Fruit fly (Drosophila melanogaster) whole organism, embryonic: Measurements from ENCODE around the gene CG31287.

ENCODE experiments used
- CG11560 ChIP-seq: fragments of 200-800 bp; sonication (Bioruptor generic); IDR thresholded peaks from 3 replicates; pipeline ENCODE4 v1.3.6; 2022; ENCODE audit warnings: missing biosample characterization, missing genetic modification characterization
- CG11695 ChIP-seq: fragments of 200-800 bp; sonication (Bioruptor generic); IDR thresholded peaks from 3 replicates; pipeline ENCODE4 v1.3.6; 2022; ENCODE audit warnings: missing biosample characterization, missing genetic modification characterization
- CG12942 ChIP-seq: fragments of 200-800 bp; sonication (Bioruptor generic); optimal IDR thresholded peaks from 3 replicates; lab custom pipeline; 2016; ENCODE audit warnings: missing biosample characterization, missing genetic modification characterization
- CG14860 ChIP-seq: fragments of 200-800 bp; sonication (Bioruptor generic); IDR thresholded peaks from 3 replicates; pipeline ENCODE4 v1.3.6; 2022; ENCODE audit warnings: missing biosample characterization, missing genetic modification characterization; ENCODE audit not compliant: partially characterized antibody
- CG15514 ChIP-seq: fragments of 200-800 bp; sonication (Bioruptor generic); optimal IDR thresholded peaks from 3 replicates; lab custom pipeline; 2017; ENCODE audit warnings: missing biosample characterization, missing genetic modification characterization, mild to moderate bottlenecking, moderate library complexity, missing genetic modification reagents
- CG1602 ChIP-seq: fragments of 200-800 bp; sonication (Bioruptor generic); optimal IDR thresholded peaks from 3 replicates; lab custom pipeline; 2016; ENCODE audit warnings: missing biosample characterization, missing genetic modification characterization
- CG1792 ChIP-seq: fragments of 200-800 bp; sonication (Bioruptor generic); optimal IDR thresholded peaks from 2 replicates; lab custom pipeline; 2016; ENCODE audit warnings: missing biosample characterization, missing genetic modification characterization
- CG18011 ChIP-seq: fragments of 200-800 bp; sonication (Bioruptor generic); optimal IDR thresholded peaks from 2 replicates; lab custom pipeline; 2017; ENCODE audit warnings: missing biosample characterization, missing genetic modification characterization, mild to moderate bottlenecking, moderate library complexity, missing genotype
- CG31441 ChIP-seq: fragments of 200-800 bp; sonication (Bioruptor generic); IDR thresholded peaks from 2 replicates; pipeline ENCODE4 v1.3.6; 2022; ENCODE audit warnings: missing biosample characterization, missing genetic modification characterization
- CG3163 ChIP-seq: fragments of 200-800 bp; sonication (Bioruptor generic); optimal IDR thresholded peaks from 3 replicates; lab custom pipeline; 2016; ENCODE audit warnings: missing biosample characterization, missing genetic modification characterization
- CG32532 ChIP-seq: fragments of 200-800 bp; sonication (Bioruptor generic); IDR thresholded peaks from 2 replicates; pipeline ENCODE4 v1.3.6; 2022; ENCODE audit warnings: missing biosample characterization, missing genetic modification characterization
- CG3838 ChIP-seq: fragments of 200-800 bp; sonication (Bioruptor generic); optimal IDR thresholded peaks from 3 replicates; lab custom pipeline; 2016; ENCODE audit warnings: missing biosample characterization, missing genetic modification characterization
- CG4854 ChIP-seq: fragments of 200-800 bp; sonication (Bioruptor generic); optimal IDR thresholded peaks from 2 replicates; lab custom pipeline; 2016; ENCODE audit warnings: missing biosample characterization, missing genetic modification characterization, inconsistent platforms
- CG8359 ChIP-seq: fragments of 200-800 bp; sonication (Bioruptor generic); optimal IDR thresholded peaks from 2 replicates; lab custom pipeline; 2017; ENCODE audit warnings: missing biosample characterization, mild to moderate bottlenecking, missing genetic modification characterization, borderline replicate concordance
- Doc3 ChIP-seq: fragments of 200-800 bp; sonication (Bioruptor generic); IDR thresholded peaks from 3 replicates; pipeline ENCODE4 v1.3.6; 2022; ENCODE audit warnings: missing biosample characterization, missing genetic modification characterization; ENCODE audit not compliant: partially characterized antibody
- E2f1 ChIP-seq: fragments of 200-800 bp; sonication (Bioruptor generic); IDR thresholded peaks from 2 replicates; pipeline ENCODE4 v1.3.6; 2022; ENCODE audit warnings: missing biosample characterization, missing genetic modification characterization
- HLH4C ChIP-seq: fragments of 200-800 bp; sonication (Bioruptor generic); IDR thresholded peaks from 3 replicates; pipeline ENCODE4 v1.3.6; 2022; ENCODE audit warnings: missing biosample characterization, missing genetic modification characterization; ENCODE audit not compliant: partially characterized antibody
- Hr51 ChIP-seq, 2 experiments: fragments of 200-800 bp; sonication (Bioruptor generic); optimal IDR thresholded peaks; 2 replicates in 1 of 2; 3 replicates in 1 of 2; lab custom pipeline; 2016 to 2018; ENCODE audit warnings: missing biosample characterization in 2 of 2, missing genetic modification characterization in 2 of 2, mild to moderate bottlenecking in 1 of 2, moderate library complexity in 1 of 2
- Hr78 ChIP-seq, 2 experiments: fragments of 200-800 bp in 1 of 2; fragments of >200 bp in 1 of 2; sonication (Bioruptor generic) in 1 of 2; optimal IDR thresholded peaks; 2 replicates each; lab custom pipeline; 2017 to 2019; ENCODE audit warnings: missing biosample characterization in 2 of 2, missing genetic modification characterization in 2 of 2, mild to moderate bottlenecking in 1 of 2, moderate library complexity in 1 of 2
- Lhr ChIP-seq: fragments of 200-800 bp; sonication (Bioruptor generic); optimal IDR thresholded peaks from 3 replicates; lab custom pipeline; 2017; ENCODE audit warnings: mild to moderate bottlenecking, missing biosample characterization, missing genetic modification reagents, missing genetic modification characterization
- Meics ChIP-seq: fragments of 200-800 bp; sonication (Bioruptor generic); optimal IDR thresholded peaks from 2 replicates; lab custom pipeline; 2017; ENCODE audit warnings: missing biosample characterization, mild to moderate bottlenecking, missing genetic modification characterization
- Ravus ChIP-seq: fragments of 200-800 bp; sonication (Bioruptor generic); IDR thresholded peaks from 2 replicates; pipeline ENCODE4 v1.3.6; 2022; ENCODE audit warnings: missing biosample characterization, missing genetic modification characterization
- Sry-β ChIP-seq: fragments of 200-800 bp; sonication (Bioruptor generic); optimal IDR thresholded peaks from 2 replicates; lab custom pipeline; 2018; ENCODE audit warnings: missing biosample characterization, mild to moderate bottlenecking, missing genetic modification characterization, moderate library complexity
- Vsx1 ChIP-seq: fragments of 200-800 bp; sonication (Bioruptor generic); optimal IDR thresholded peaks from 2 replicates; lab custom pipeline; 2017; ENCODE audit warnings: missing biosample characterization, mild to moderate bottlenecking, missing genetic modification characterization, missing genetic modification reagents
- ato ChIP-seq: fragments of 200-800 bp; sonication (Bioruptor generic); IDR thresholded peaks from 2 replicates; pipeline ENCODE4 v1.3.6; 2022; ENCODE audit warnings: missing biosample characterization, missing genetic modification characterization; ENCODE audit not compliant: partially characterized antibody
- corto ChIP-seq: fragments of 200-800 bp; sonication (Bioruptor generic); optimal IDR thresholded peaks from 2 replicates; lab custom pipeline; 2016; ENCODE audit warnings: missing biosample characterization, mild to moderate bottlenecking, missing genetic modification characterization, moderate library complexity
- cwo ChIP-seq: fragments of 200-800 bp; sonication (Bioruptor generic); optimal IDR thresholded peaks from 3 replicates; lab custom pipeline; 2017; ENCODE audit warnings: missing biosample characterization, missing genetic modification characterization, mild to moderate bottlenecking, moderate library complexity, missing genetic modification reagents
- dysf ChIP-seq: fragments of 200-800 bp; sonication (Bioruptor generic); IDR thresholded peaks from 3 replicates; pipeline ENCODE4 v1.3.6; 2022; ENCODE audit warnings: missing biosample characterization, missing genetic modification characterization
- en ChIP-seq: fragments of 200-800 bp; sonication (Bioruptor generic); optimal IDR thresholded peaks from 2 replicates; lab custom pipeline; 2016; ENCODE audit warnings: missing biosample characterization, missing genetic modification characterization
- exex ChIP-seq: fragments of 200-800 bp; sonication (Bioruptor generic); optimal IDR thresholded peaks from 4 replicates; lab custom pipeline; 2018; ENCODE audit warnings: missing biosample characterization, mild to moderate bottlenecking, missing genetic modification characterization, moderate library complexity
- fd102C ChIP-seq: fragments of 200-800 bp; sonication (Bioruptor generic); optimal IDR thresholded peaks from 2 replicates; lab custom pipeline; 2018; ENCODE audit warnings: missing biosample characterization, mild to moderate bottlenecking, missing genetic modification characterization, moderate library complexity
- grau ChIP-seq: fragments of 200-800 bp; optimal IDR thresholded peaks from 3 replicates; lab custom pipeline; 2019; ENCODE audit warnings: missing biosample characterization, mild to moderate bottlenecking, missing genetic modification characterization, moderate library complexity
- grn ChIP-seq: fragments of 200-800 bp; sonication (Bioruptor generic); optimal IDR thresholded peaks from 3 replicates; lab custom pipeline; 2017; ENCODE audit warnings: missing biosample characterization, missing genetic modification characterization
- gsb-n ChIP-seq: fragments of 200-800 bp; sonication (Bioruptor generic); optimal IDR thresholded peaks from 3 replicates; lab custom pipeline; 2018; ENCODE audit warnings: missing biosample characterization, mild to moderate bottlenecking, missing genetic modification characterization
- hbn ChIP-seq: fragments of 200-800 bp; sonication (Bioruptor generic); IDR thresholded peaks from 2 replicates; pipeline ENCODE4 v1.3.6; 2022; ENCODE audit warnings: missing biosample characterization, missing genetic modification characterization; ENCODE audit not compliant: partially characterized antibody
- klu ChIP-seq: fragments of 200-800 bp; sonication (Bioruptor generic); IDR thresholded peaks from 2 replicates; pipeline ENCODE4 v1.3.6; 2022; ENCODE audit warnings: missing biosample characterization, missing genetic modification characterization
- luna ChIP-seq: fragments of 200-800 bp; sonication (Bioruptor generic); optimal IDR thresholded peaks from 2 replicates; lab custom pipeline; 2016; ENCODE audit warnings: missing biosample characterization, missing genetic modification characterization
- prd ChIP-seq, 3 experiments: fragments of >200 bp in 2 of 3; fragments of 200-800 bp in 1 of 3; sonication (Bioruptor generic) in 1 of 3; optimal IDR thresholded peaks in 2 of 3; IDR thresholded peaks in 1 of 3; 2 replicates in 2 of 3; 3 replicates in 1 of 3; pipeline versions ENCODE4 v1.3.6 to Lab custom; 2017 to 2022; ENCODE audit warnings: missing biosample characterization in 1 of 3, missing genetic modification characterization in 1 of 3
- psq ChIP-seq: fragments of 200-800 bp; sonication (Bioruptor generic); optimal IDR thresholded peaks from 2 replicates; lab custom pipeline; 2017; ENCODE audit warnings: missing biosample characterization, missing genetic modification characterization
- sc ChIP-seq, 3 experiments: fragments of >200 bp in 2 of 3; fragments of 200-800 bp in 1 of 3; sonication (Bioruptor generic) in 1 of 3; optimal IDR thresholded peaks; 2 replicates in 2 of 3; 3 replicates in 1 of 3; lab custom pipeline; 2017; ENCODE audit warnings: mild to moderate bottlenecking in 1 of 3, missing biosample characterization in 1 of 3, missing genetic modification characterization in 1 of 3, missing genetic modification reagents in 1 of 3
- schlank ChIP-seq: fragments of 200-800 bp; sonication (Bioruptor generic); optimal IDR thresholded peaks from 2 replicates; lab custom pipeline; 2018; ENCODE audit warnings: missing biosample characterization, mild to moderate bottlenecking, missing genetic modification characterization
- seq ChIP-seq: fragments of 200-800 bp; sonication (Bioruptor generic); IDR thresholded peaks from 2 replicates; pipeline ENCODE4 v1.3.6; 2022; ENCODE audit warnings: missing biosample characterization, missing genetic modification characterization
- sqz ChIP-seq: fragments of 200-800 bp; sonication (Bioruptor generic); optimal IDR thresholded peaks from 3 replicates; lab custom pipeline; 2018; ENCODE audit warnings: missing biosample characterization, mild to moderate bottlenecking, missing genetic modification characterization
- trem ChIP-seq: fragments of 200-800 bp; optimal IDR thresholded peaks from 3 replicates; lab custom pipeline; 2019; ENCODE audit warnings: missing biosample characterization, mild to moderate bottlenecking, missing genetic modification characterization, moderate library complexity
- unpg ChIP-seq: fragments of 200-800 bp; sonication (Bioruptor generic); optimal IDR thresholded peaks from 3 replicates; lab custom pipeline; 2018; ENCODE audit warnings: missing biosample characterization, mild to moderate bottlenecking, missing genetic modification characterization, moderate library complexity
- yki ChIP-seq: fragments of >200 bp; optimal IDR thresholded peaks from 3 replicates; lab custom pipeline; 2018

The CG31287 gene

dm6 chr3R:16235215-16235937, 32.2 kb downstream of the CG31287 start (continued):
- TF ChIP-seq Vsx1 (GFP tag; lab: Kevin White, UChicago), result peak; percentile 9
- no peak for TF ChIP-seq E2f1 (GFP tag; lab: Robert Waterston, UW)
- TF ChIP-seq en (GFP tag; lab: Kevin White, UChicago), result no peak
- no peak for TF ChIP-seq CG8359 (GFP tag; lab: Kevin White, UChicago)
- TF ChIP-seq trem (tag; lab: Kevin White, UChicago), result no peak
- TF ChIP-seq ato (GFP tag; lab: Robert Waterston, UW), result no peak
- no peak for TF ChIP-seq CG12942 (GFP tag; lab: Kevin White, UChicago)
- TF ChIP-seq seq (GFP tag; lab: Robert Waterston, UW), result no peak
- TF ChIP-seq psq (GFP tag; lab: Kevin White, UChicago), result peak; percentile 55
- no peak for TF ChIP-seq Meics (GFP tag; lab: Kevin White, UChicago)
- TF ChIP-seq CG18011 (GFP tag; lab: Kevin White, UChicago), result peak; percentile 51
- TF ChIP-seq gsb-n (tag; lab: Kevin White, UChicago), result no peak
- TF ChIP-seq corto (GFP tag; lab: Kevin White, UChicago), result peak; percentile 86
- peak; percentile 26 for TF ChIP-seq exex (tag; lab: Kevin White, UChicago)
- no peak for TF ChIP-seq prd (optimal IDR thresholded peaks at IDR 0.05; lab: Kevin White, UChicago)
- TF ChIP-seq prd (GFP tag; IDR thresholded peaks at IDR 0.05; lab: Robert Waterston, UW), result no peak
- no peak for TF ChIP-seq klu (GFP tag; lab: Robert Waterston, UW)
- TF ChIP-seq CG32532 (GFP tag; lab: Robert Waterston, UW), result no peak
- TF ChIP-seq sqz (GFP tag; lab: Kevin White, UChicago), result peak; percentile 99
- TF ChIP-seq cwo (GFP tag; lab: Kevin White, UChicago), result peak; percentile 22
- no peak for TF ChIP-seq hbn (GFP tag; lab: Robert Waterston, UW)
- TF ChIP-seq Ravus (GFP tag; lab: Robert Waterston, UW), result no peak
- TF ChIP-seq schlank (tag; lab: Kevin White, UChicago), result peak; percentile 35
- no peak for TF ChIP-seq unpg
- TF ChIP-seq yki, result no peak
- no peak for TF ChIP-seq grau
- no peak for TF ChIP-seq HLH4C (GFP tag; lab: Robert Waterston, UW)
- peak; percentile 60 for TF ChIP-seq CG3163 (GFP tag; lab: Kevin White, UChicago)
- TF ChIP-seq CG3838 (GFP tag; lab: Kevin White, UChicago), result no peak
- no peak for TF ChIP-seq Hr51 (GFP tag; optimal IDR thresholded peaks at IDR 0.05; lab: Kevin White, UChicago)
- TF ChIP-seq CG15514 (GFP tag; lab: Kevin White, UChicago), result peak; percentile 45
- no peak for TF ChIP-seq CG1602 (GFP tag; lab: Kevin White, UChicago)
- TF ChIP-seq grn, result peak; percentile 50

dm6 chr3R:16235941-16236712, 33.0 kb downstream of the CG31287 start:
- TF ChIP-seq CG11695 (GFP tag; lab: Robert Waterston, UW), result no peak
- TF ChIP-seq CG31441, result no peak
- no peak for TF ChIP-seq dysf
- peak; percentile 58 for TF ChIP-seq CG1792 (GFP tag; lab: Kevin White, UChicago)
- no peak for TF ChIP-seq sc (optimal IDR thresholded peaks at IDR 0.05; lab: Kevin White, UChicago)
- TF ChIP-seq sc (GFP tag; optimal IDR thresholded peaks at IDR 0.05; lab: Kevin White, UChicago), result peak; percentile 96
- TF ChIP-seq luna (GFP tag; lab: Kevin White, UChicago), result no peak
- TF ChIP-seq CG4854, result no peak
- peak in 1 of 2 experiments; percentile 94 for TF ChIP-seq Hr78 (GFP tag; optimal IDR thresholded peaks at IDR 0.05; lab: Kevin White, UChicago)
- TF ChIP-seq CG11560 (tag; lab: Robert Waterston, UW), result no peak
- TF ChIP-seq CG14860 (GFP tag; lab: Robert Waterston, UW), result no peak
- TF ChIP-seq Lhr (GFP tag; lab: Kevin White, UChicago), result peak; percentile 78
- TF ChIP-seq fd102C (GFP tag; lab: Kevin White, UChicago), result no peak
- TF ChIP-seq Sry-β (GFP tag; lab: Kevin White, UChicago), result peak; percentile 21
- TF ChIP-seq Doc3 (GFP tag; lab: Robert Waterston, UW), result no peak
